Fruit fly (Drosophila melanogaster): ENCODE data around the gene CG8188.

CG8188 gene

DNA sequence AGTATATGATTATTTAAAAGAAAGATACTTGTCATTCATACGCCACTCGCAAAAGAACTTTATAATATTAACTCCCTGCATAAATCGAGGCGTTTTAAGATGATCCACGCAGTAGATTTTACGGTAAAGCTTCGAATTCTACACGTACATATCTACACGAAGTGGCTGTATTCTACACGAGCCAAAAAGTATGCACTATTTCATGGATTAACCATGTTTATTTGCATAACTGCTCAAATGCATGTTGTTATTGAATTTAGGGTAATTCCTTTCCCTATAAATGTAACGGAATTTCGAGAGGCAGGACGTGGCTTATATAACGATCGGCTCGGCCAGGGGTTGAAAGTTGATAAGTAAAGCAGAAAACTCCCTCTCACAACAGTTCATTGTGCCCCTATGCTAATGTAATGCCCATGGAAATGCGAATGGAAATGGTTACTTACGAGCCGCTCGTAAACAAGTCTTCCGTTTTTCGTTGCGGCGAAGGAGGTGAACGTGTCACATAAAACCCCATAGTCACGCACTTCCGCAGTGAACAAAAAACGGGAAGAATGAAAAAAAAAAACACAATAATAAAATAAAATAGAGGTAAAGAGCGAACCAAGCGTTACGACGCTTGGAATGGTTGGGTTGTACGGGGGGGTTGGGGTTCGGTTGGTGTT is 34.3 kb upstream of the CG8188 start:
- no peak for TF ChIP-seq EcR (GFP tag; optimal IDR thresholded peaks at IDR 0.05)
- no peak for TF ChIP-seq usp (GFP tag; optimal IDR thresholded peaks at IDR 0.05)
- no peak for TF ChIP-seq Dll (optimal IDR thresholded peaks at IDR 0.05)
- no peak for TF ChIP-seq psq (optimal IDR thresholded peaks at IDR 0.05)
- no peak for TF ChIP-seq pan (optimal IDR thresholded peaks at IDR 0.05)
- no peak for TF ChIP-seq CG8478 (optimal IDR thresholded peaks at IDR 0.05)

DNA sequence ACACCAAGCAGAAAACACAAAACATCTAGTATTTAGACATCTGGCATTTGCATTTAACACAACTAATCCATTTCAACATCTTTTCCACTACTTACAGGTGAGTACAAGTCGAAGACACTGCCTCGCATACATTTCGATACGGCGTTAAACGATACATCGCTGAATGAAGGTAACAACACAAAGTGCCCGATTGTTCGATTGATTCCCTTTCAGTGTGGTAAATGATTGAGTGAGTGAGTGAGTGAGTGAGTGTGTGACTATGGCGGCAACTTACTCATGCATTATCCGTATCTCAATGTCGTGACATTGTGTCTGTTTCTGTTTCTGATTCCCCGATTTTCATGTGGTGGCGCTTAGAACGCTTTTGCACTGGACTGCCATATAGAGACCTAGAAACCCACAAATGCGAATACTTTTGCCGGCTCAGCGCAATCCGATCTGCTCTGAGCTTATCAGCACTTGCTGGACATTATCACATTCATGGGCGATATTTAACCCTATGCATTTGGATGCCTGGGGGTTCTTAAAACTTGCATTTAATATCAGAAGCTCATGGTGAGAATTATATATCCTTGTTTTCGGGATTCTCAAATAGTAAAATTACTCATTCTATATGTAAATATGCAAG is 33.4 kb upstream of the CG8188 start:
- TF ChIP-seq EcR (GFP tag; optimal IDR thresholded peaks at IDR 0.05) (no peak), usp (GFP tag; optimal IDR thresholded peaks at IDR 0.05) (no peak), CG8478 (optimal IDR thresholded peaks at IDR 0.05) (no peak), pan (optimal IDR thresholded peaks at IDR 0.05) (no peak), psq (optimal IDR thresholded peaks at IDR 0.05) (no peak), Dll (optimal IDR thresholded peaks at IDR 0.05) (no peak)

DNA sequence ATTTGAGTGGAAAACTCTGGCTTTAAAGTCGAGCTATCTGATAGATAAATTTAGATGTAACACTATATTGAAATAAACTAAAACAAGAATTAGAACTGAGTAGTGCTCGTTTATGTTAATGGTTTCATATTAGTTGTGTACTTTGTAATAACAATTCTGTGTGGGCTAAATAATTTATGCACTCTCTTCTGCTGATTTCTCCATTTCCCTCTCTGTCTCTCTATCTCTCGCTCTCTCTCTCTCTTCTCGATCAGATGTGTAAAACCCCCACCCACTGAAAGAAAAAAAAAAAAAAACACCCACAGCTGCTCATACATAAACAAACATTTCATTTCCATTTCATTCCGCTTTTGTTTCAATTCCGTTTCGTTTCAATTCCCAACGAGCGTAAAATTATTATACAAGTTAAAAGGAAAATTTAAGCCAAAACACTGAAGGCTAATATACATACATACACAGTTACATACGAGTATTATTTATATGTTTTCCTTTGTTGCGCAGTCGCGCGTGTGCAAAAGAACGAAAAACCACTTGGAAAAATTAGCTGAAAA is 30.9 kb upstream of the CG8188 start:
- no peak for TF ChIP-seq pan (optimal IDR thresholded peaks at IDR 0.05)
- TF ChIP-seq EcR (GFP tag; optimal IDR thresholded peaks at IDR 0.05) = no peak
- TF ChIP-seq psq (optimal IDR thresholded peaks at IDR 0.05) = no peak
- TF ChIP-seq Dll (optimal IDR thresholded peaks at IDR 0.05) = no peak
- TF ChIP-seq CG8478 (optimal IDR thresholded peaks at IDR 0.05) = no peak
- no peak for TF ChIP-seq usp (GFP tag; optimal IDR thresholded peaks at IDR 0.05)

DNA sequence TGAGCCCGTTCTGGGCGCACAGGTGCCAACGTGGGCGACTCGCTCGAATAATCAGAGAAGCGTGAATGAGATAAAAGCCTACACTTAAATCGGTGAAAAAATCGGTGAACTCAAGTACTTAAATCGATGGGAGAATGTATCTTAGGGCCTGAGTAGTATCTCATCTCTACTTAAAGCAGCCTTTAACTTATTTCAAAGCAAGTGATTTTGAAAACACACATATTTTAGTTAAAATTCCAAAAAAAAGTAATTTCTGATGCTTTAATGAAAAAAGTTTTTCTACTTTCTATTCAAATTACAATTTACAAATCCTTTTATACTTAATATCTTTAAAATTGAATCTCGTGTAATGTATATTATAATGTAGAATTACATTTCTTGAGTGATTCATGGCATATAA is 29.9 kb upstream of the CG8188 start:
- no peak for TF ChIP-seq pan (optimal IDR thresholded peaks at IDR 0.05)
- TF ChIP-seq psq (optimal IDR thresholded peaks at IDR 0.05) = no peak
- no peak for TF ChIP-seq usp (GFP tag; optimal IDR thresholded peaks at IDR 0.05)
- no peak for TF ChIP-seq EcR (GFP tag; optimal IDR thresholded peaks at IDR 0.05)
- TF ChIP-seq CG8478 (optimal IDR thresholded peaks at IDR 0.05) = no peak
- no peak for TF ChIP-seq Dll (optimal IDR thresholded peaks at IDR 0.05)

DNA sequence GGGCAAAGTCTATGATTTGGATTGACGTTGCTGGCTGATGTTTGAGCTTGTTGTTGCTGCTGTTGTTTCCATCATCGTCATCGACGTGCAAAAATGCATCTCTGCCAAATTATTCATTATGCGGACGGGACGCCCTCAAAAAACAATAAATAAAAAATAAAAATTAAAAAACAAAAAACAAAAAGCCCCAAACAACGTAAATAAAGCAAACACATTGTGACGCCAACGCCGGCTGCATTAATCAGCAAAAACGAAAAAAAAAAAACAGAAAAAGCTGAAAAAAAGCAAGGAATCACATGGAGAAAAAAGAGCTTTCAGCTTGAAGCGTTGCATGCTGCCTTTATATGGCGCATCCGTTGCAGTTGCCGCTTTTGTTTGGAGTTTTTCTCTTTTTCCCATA is 29.3 kb upstream of the CG8188 start:
- TF ChIP-seq EcR (GFP tag; optimal IDR thresholded peaks at IDR 0.05) (no peak), pan (optimal IDR thresholded peaks at IDR 0.05) (no peak), psq (optimal IDR thresholded peaks at IDR 0.05) (no peak), usp (GFP tag; optimal IDR thresholded peaks at IDR 0.05) (no peak), Dll (optimal IDR thresholded peaks at IDR 0.05) (no peak), CG8478 (optimal IDR thresholded peaks at IDR 0.05) (no peak)

DNA sequence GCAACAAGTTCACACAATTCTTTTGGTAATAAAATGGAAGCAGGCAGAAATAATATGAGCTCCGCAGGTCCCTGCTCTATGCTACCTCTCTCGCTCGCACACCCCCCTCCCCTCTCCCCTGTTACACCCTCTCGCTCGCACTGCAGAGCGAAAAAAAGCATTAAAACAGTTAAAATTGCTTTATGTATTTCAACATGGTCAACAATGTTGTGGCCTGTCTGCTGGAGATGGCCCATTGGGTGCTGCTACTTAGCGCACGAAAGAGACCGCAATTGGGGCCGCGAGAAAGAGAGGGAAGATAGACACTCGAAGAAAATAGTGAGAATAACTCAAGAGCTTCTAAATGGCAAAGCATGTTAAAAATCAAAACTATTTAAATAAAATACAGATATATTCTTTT is 25.5 kb upstream of the CG8188 start:
- TF ChIP-seq Dll (optimal IDR thresholded peaks at IDR 0.05) (no peak), usp (GFP tag; optimal IDR thresholded peaks at IDR 0.05) (no peak), EcR (GFP tag; optimal IDR thresholded peaks at IDR 0.05) (no peak), pan (optimal IDR thresholded peaks at IDR 0.05) (no peak), psq (optimal IDR thresholded peaks at IDR 0.05) (no peak), CG8478 (optimal IDR thresholded peaks at IDR 0.05) (no peak)

DNA sequence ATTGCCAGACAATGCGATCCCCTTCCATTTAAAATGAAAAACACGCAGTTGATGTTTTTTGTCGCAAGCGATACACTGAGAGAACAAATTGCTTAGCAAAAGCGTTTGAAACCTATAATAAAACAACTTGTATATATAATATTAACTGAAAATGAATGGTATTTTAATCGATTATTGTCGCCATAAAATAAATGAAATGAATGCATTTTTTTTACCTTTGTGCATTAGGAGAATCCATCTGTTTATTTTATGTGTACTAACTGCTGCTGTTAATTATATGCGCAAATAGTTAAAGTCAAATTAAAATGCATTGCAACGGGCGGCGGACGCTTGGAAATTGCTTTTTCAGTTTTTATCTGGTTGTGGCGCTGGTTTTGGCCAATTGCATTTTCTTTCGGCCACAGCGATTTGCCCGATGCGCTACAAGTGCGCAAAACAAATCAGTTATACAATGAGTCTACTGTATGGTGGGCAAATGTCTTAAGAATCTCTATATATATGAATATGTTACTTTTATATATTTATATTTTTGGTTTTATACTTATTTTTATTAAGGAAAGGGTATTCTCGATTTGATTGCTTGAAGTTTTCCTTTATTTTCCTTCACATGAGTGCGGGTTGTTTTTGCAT is 23.8 kb upstream of the CG8188 start:
- TF ChIP-seq psq (optimal IDR thresholded peaks at IDR 0.05) = no peak
- no peak for TF ChIP-seq Dll (optimal IDR thresholded peaks at IDR 0.05)
- no peak for TF ChIP-seq usp (GFP tag; optimal IDR thresholded peaks at IDR 0.05)
- no peak for TF ChIP-seq pan (optimal IDR thresholded peaks at IDR 0.05)
- TF ChIP-seq CG8478 (optimal IDR thresholded peaks at IDR 0.05) = no peak

DNA sequence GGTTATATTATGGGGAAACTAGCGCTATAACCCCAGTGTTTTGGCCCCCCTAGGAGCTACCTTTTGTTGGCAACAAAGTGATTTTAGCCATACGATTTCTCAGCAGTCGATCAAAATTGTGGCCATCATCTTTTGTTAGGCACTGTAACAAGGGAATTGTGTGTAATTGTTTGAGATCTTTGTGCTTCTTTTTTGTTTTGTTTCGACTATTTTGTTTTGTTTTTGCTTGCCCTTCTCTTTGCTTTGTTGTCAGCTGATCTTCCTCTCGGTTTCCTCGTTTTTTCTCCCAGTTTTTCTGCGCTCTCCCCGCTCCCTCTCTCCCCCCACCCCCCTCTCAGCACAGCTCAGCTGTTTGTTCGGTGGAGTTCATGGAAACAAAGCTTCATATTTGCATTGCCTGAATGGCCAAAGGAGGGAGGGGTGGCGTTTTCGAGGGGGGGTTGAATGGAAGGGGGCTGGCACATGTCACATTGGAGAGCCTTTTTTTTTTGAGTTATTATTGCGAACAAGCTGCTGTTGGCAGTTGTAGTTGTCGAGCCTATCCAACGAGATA is 23.2 kb upstream of the CG8188 start:
- TF ChIP-seq psq (optimal IDR thresholded peaks at IDR 0.05) (no peak), Dll (optimal IDR thresholded peaks at IDR 0.05) (no peak), usp (GFP tag; optimal IDR thresholded peaks at IDR 0.05) (no peak), pan (optimal IDR thresholded peaks at IDR 0.05) (no peak), CG8478 (optimal IDR thresholded peaks at IDR 0.05) (no peak), EcR (GFP tag; optimal IDR thresholded peaks at IDR 0.05) (no peak)

DNA sequence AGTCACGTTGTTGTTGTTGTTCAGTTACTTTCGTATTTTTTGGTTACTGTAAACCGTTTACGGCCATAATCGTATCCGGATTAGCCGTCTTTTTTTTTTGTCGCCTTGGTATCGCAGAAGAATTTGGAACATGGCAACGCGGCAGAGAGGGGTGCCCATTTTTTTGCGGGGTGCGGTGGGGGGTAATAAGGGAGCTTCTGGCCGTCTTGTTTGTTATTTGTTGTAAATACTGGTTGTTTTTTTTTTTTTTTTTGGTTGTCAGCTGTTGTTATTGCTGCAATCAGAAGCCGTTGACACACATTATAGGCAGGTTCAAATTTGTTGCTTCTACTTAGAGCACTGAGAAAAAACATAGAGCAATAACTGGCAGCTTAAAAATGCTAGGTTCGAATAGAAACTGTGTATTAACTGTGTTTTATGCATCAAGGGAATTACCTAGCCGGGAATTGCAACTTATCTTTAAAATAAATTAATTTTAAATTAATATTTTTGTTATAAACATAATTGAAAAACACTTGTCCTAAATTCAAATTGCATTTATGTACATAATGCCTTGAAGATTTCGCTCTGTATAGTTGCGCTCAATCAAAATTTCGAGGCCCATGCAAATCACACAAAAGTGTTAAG is 21.6 kb upstream of the CG8188 start:
- TF ChIP-seq EcR (GFP tag; optimal IDR thresholded peaks at IDR 0.05) (no peak), Dll (optimal IDR thresholded peaks at IDR 0.05) (no peak)

DNA sequence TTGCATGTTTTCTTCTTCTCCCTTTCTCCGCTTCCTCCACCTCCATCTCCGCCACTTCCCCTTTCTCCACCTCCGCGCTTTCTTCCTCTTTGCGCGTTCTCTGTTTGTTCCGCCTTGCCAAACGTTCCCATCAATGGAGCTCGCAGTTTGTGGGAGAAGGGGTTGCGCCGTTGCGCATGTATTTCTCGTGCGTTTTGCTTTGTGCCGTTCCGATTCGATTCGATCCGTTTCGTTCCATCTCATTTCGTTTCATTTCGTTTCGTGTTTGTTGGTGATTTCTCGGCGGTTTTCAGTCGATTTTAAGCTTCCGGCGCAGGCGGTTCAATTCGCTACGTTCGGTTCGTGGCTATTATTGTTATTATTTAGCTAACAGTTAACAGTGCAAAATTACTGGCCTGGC is 20.1 kb upstream of the CG8188 start:
- TF ChIP-seq EcR (GFP tag; optimal IDR thresholded peaks at IDR 0.05) (no peak), CG8478 (optimal IDR thresholded peaks at IDR 0.05) (no peak), psq (optimal IDR thresholded peaks at IDR 0.05) (no peak), usp (GFP tag; optimal IDR thresholded peaks at IDR 0.05) (no peak), pan (optimal IDR thresholded peaks at IDR 0.05) (no peak), Dll (optimal IDR thresholded peaks at IDR 0.05) (no peak)

DNA sequence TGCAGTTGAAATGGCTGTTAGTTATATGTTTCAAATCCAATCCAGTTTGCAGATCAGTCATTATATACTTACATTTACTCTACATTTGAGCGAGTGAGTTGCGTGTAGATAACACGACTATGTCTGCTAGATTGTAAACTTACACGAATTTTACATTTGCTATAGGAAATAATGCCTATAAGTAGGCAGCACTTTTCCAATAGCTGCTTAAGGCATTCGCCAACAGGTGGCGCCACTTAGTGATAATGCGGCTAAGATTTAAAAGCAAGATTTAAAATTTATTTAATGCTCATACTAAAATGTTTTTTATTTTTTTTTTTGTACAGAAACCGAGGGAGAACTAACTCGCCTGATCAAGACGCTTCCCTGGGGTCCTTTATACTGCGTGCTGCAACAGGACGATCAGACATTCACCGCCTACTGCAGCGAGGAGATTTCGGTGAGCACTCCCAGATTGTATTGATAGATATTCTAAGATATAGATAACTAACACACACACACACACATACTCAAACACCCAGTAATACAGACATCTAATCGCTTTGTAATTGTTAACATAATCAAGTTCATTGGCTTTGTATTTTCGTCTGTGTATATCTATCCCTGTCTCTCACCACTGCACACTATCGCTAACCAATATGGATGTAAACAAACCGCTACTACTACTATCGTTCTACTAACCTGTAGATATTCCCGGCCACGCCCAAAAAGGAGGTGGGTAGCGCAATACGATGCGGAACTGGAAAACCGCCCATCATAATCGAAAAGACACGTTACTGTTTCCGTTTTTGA is 17.6 kb upstream of the CG8188 start:
- no peak for TF ChIP-seq EcR (GFP tag; optimal IDR thresholded peaks at IDR 0.05)
- TF ChIP-seq pan (optimal IDR thresholded peaks at IDR 0.05) = no peak
